Fruit fly (Drosophila melanogaster): ENCODE measurements around the gene CG13731.
A peak's percentile ranks its signal among the peaks of the same experiment; 100 is the strongest.

CG13731 gene

dm6 chr3L:17399014-17399413, 10.3 kb upstream of the CG13731 start:
- TF ChIP-seq Mad (GFP tag; optimal IDR thresholded peaks at IDR 0.05) (no peak), sd (tag; optimal IDR thresholded peaks at IDR 0.05) (peak; percentile 7), abd-A (tag; optimal IDR thresholded peaks at IDR 0.05) (peak; percentile 81)

- TF ChIP-seq sug (tag; optimal IDR thresholded peaks at IDR 0.05), result peak; percentile 14
- TF ChIP-seq vvl (GFP tag; IDR thresholded peaks at IDR 0.05), result peak; percentile 11; the same call in 1 of the 2 replicates
- TF ChIP-seq danr (GFP tag; IDR thresholded peaks at IDR 0.05), result no peak
- peak; percentile 87; the same call in 3 of the 4 replicates for TF ChIP-seq chinmo (GFP tag; IDR thresholded peaks at IDR 0.05; ENCODE audit: partially characterized antibody)
- TF ChIP-seq abd-A (tag; optimal IDR thresholded peaks at IDR 0.05), result peak; percentile 79
- peak; percentile 49 for TF ChIP-seq cg (GFP tag; optimal IDR thresholded peaks at IDR 0.05)
- peak; percentile 15 for TF ChIP-seq CG12769 (tag; optimal IDR thresholded peaks at IDR 0.05)
- no peak for TF ChIP-seq TFAM (GFP tag; optimal IDR thresholded peaks at IDR 0.05)
- TF ChIP-seq sd (tag; optimal IDR thresholded peaks at IDR 0.05), result peak; percentile 42
- peak; percentile 58 for TF ChIP-seq CG13894 (tag; optimal IDR thresholded peaks at IDR 0.05)
These were observed 5.8 kb upstream of the CG13731 start for dm6 chr3L:17394435-17395017.

DNA sequence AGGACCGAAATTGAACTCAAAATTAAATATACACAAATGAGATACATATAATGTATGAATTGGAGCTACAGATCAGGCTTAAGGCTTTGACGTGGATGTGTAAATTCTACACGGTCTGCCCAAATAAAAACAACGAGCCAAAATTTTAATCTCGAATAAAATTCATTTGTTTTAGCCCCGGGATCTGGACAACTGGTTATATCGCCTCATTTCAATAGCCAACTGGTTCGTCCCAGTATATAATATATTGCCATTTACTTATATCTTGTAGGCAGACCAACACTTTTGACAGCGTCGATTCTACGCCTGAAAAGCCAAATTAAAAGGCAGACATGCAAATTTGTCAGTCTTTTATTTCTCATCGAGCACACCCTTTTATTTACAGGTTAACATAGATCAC, 4.3 kb upstream of the CG13731 start:
- TF ChIP-seq nmo (GFP tag; optimal IDR thresholded peaks at IDR 0.05), result no peak
- TF ChIP-seq dysf (GFP tag; IDR thresholded peaks at IDR 0.05), result no peak
- TF ChIP-seq Hmr (GFP tag; optimal IDR thresholded peaks at IDR 0.05), result no peak
- TF ChIP-seq CG2712 (tag; optimal IDR thresholded peaks at IDR 0.05), result no peak
- TF ChIP-seq gsb (GFP tag; IDR thresholded peaks at IDR 0.05), result no peak
- no peak for TF ChIP-seq CG11695 (GFP tag; IDR thresholded peaks at IDR 0.05)
- no peak for TF ChIP-seq Hsf (GFP tag; optimal IDR thresholded peaks at IDR 0.05)
- TF ChIP-seq bcd (GFP tag; optimal IDR thresholded peaks at IDR 0.05), result no peak
- TF ChIP-seq CG13894 (tag; optimal IDR thresholded peaks at IDR 0.05), result peak; percentile 82
- no peak for TF ChIP-seq fd64A (GFP tag; optimal IDR thresholded peaks at IDR 0.05)
- no peak for TF ChIP-seq Side (GFP tag; optimal IDR thresholded peaks at IDR 0.05)
- TF ChIP-seq CoRest (tag; optimal IDR thresholded peaks at IDR 0.05), result no peak
- no peak for TF ChIP-seq CG7357 (GFP tag; IDR thresholded peaks at IDR 0.05)
- TF ChIP-seq CG43689 (GFP tag; IDR thresholded peaks at IDR 0.05), result no peak
- peak; percentile 68; the same call in 1 of the 4 replicates for TF ChIP-seq chinmo (GFP tag; IDR thresholded peaks at IDR 0.05; ENCODE audit: partially characterized antibody)
- TF ChIP-seq abd-A (tag; optimal IDR thresholded peaks at IDR 0.05), result peak; percentile 67

DNA sequence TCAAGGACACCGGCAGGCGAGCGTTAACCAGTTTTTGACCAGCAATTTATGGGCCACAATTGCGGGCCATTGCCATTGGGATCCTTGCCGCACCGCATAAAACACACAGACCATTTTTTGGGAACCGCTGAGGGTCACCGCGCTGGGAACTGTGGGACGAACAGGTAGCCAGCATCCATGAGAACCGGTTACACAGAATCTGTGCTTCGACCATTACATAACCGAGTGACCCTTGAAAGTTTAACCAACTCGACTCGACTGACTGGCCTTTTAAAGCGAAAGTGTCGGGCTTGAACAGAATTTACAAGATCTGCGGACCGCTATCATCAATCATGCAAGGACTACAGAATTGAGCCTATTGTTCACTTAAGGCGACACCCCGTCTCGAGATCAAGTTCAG, 3.7 kb upstream of the CG13731 start:
- TF ChIP-seq vnd (GFP tag; IDR thresholded peaks at IDR 0.05; ENCODE audit: partially characterized antibody), result no peak
- TF ChIP-seq dysf (GFP tag; IDR thresholded peaks at IDR 0.05), result no peak
- TF ChIP-seq Blimp-1 (GFP tag; optimal IDR thresholded peaks at IDR 0.05), result peak; percentile 70
- TF ChIP-seq Lhr (GFP tag; optimal IDR thresholded peaks at IDR 0.05), result no peak
- TF ChIP-seq Pdp1 (GFP tag; optimal IDR thresholded peaks at IDR 0.05), result peak in 1 of 2 experiments; percentile 63

dm6 chr3L:17391132-17391531, 2.4 kb upstream of the CG13731 start:
- TF ChIP-seq vvl (GFP tag; IDR thresholded peaks at IDR 0.05) (peak; percentile 67; the same call in 1 of the 2 replicates), row (GFP tag; IDR thresholded peaks at IDR 0.05) (no peak), Mad (GFP tag; optimal IDR thresholded peaks at IDR 0.05) (no peak), kay (GFP tag; optimal IDR thresholded peaks at IDR 0.05) (no peak), Blimp-1 (GFP tag; optimal IDR thresholded peaks at IDR 0.05) (no peak), chinmo (GFP tag; IDR thresholded peaks at IDR 0.05; ENCODE audit: partially characterized antibody) (peak; percentile 90; the same call in 2 of the 4 replicates), Fer2 (tag; optimal IDR thresholded peaks at IDR 0.05) (no peak), Rfx (GFP tag; IDR thresholded peaks at IDR 0.05) (no peak), crol (GFP tag; IDR thresholded peaks at IDR 0.05) (no peak), NfI (GFP tag; optimal IDR thresholded peaks at IDR 0.05) (no peak), CG2129 (GFP tag; IDR thresholded peaks at IDR 0.05; ENCODE audit: partially characterized antibody) (no peak), org-1 (GFP tag; optimal IDR thresholded peaks at IDR 0.05) (no peak), CG6175 (GFP tag; IDR thresholded peaks at IDR 0.05) (no peak), CG11398 (GFP tag; optimal IDR thresholded peaks at IDR 0.05) (no peak), Ets65A (GFP tag) (peak; percentile 13), abd-A (tag; optimal IDR thresholded peaks at IDR 0.05) (peak; percentile 85), sd (tag; optimal IDR thresholded peaks at IDR 0.05) (peak; percentile 26), CG12769 (tag; optimal IDR thresholded peaks at IDR 0.05) (peak; percentile 65), CG17385 (GFP tag; optimal IDR thresholded peaks at IDR 0.05) (no peak), CG13894 (tag; optimal IDR thresholded peaks at IDR 0.05) (peak; percentile 68)
